Fruit fly (Drosophila melanogaster) whole organism, pupa: ENCODE results near the gene Ets97D.

Source experiments
- CG12605 ChIP-seq: fragments of 200-800 bp; sonication (Bioruptor generic); IDR thresholded peaks from 2 replicates; pipeline ENCODE4 v1.3.6; 2022; ENCODE audit warnings: missing biosample characterization, missing genetic modification characterization
- CG14655 ChIP-seq: fragments of 200-800 bp; sonication (Bioruptor generic); optimal IDR thresholded peaks from 3 replicates; lab custom pipeline; 2017; ENCODE audit warnings: mild to moderate bottlenecking, missing biosample characterization, missing genetic modification reagents, missing genetic modification characterization
- Ets98B ChIP-seq: fragments of 200-800 bp; sonication (Bioruptor generic); IDR thresholded peaks from 2 replicates; pipeline ENCODE4 v1.3.6; 2022; ENCODE audit warnings: missing biosample characterization, missing genetic modification characterization
- Pif1A ChIP-seq: fragments of 200-800 bp; sonication (Bioruptor generic); optimal IDR thresholded peaks from 3 replicates; lab custom pipeline; 2016; ENCODE audit warnings: missing biosample characterization, missing genetic modification characterization

- TF ChIP-seq CG14655 (GFP tag; lab: Kevin White, UChicago) (peak; percentile 90), Ets98B (GFP tag; lab: Robert Waterston, UW) (peak; percentile 88), Pif1A (peak; percentile 86), CG12605 (GFP tag; lab: Robert Waterston, UW) (peak; percentile 92)
Observed at dm6 chr3R:26928424-26928823, 15.7 kb upstream of the Ets97D start.
